Worm (Caenorhabditis elegans) whole organism, late embryonic: ENCODE results near the gene mrp-3.

Source experiments
- F13H6.1 ChIP-seq: sonication (generic microtip); optimal IDR thresholded peaks from 2 replicates; lab custom pipeline; 2016; ENCODE audit warnings: missing genetic modification characterization, missing compliant biosample characterization
- K09A11.1 ChIP-seq: sonication (generic microtip); optimal IDR thresholded peaks from 2 replicates; lab custom pipeline; 2017; ENCODE audit warnings: antibody characterized with exemption, mild to moderate bottlenecking, missing genetic modification characterization, missing compliant biosample characterization; ENCODE audit not compliant: insufficient read depth
- ama-1 ChIP-seq: fragments of 150-350 bp; optimal IDR thresholded peaks from 2 replicates; lab custom pipeline; 2014
- ceh-14 ChIP-seq: sonication (generic microtip); optimal IDR thresholded peaks from 2 replicates; lab custom pipeline; 2016; ENCODE audit warnings: missing genotype, missing genetic modification characterization, missing compliant biosample characterization
- dmd-4 ChIP-seq: sonication (generic microtip); optimal IDR thresholded peaks from 2 replicates; lab custom pipeline; 2016; ENCODE audit warnings: borderline replicate concordance, missing genetic modification characterization, missing compliant biosample characterization
- elt-2 ChIP-seq: sonication (generic microtip); optimal IDR thresholded peaks from 2 replicates; lab custom pipeline; 2016; ENCODE audit warnings: missing genetic modification reagents, missing genetic modification characterization, missing compliant biosample characterization
- fkh-10 ChIP-seq: fragments of 150-350 bp; optimal IDR thresholded peaks from 2 replicates; lab custom pipeline; 2014; ENCODE audit warnings: missing biosample characterization, missing genetic modification reagents, missing genetic modification characterization
- pha-2 ChIP-seq: sonication (generic microtip); optimal IDR thresholded peaks from 2 replicates; lab custom pipeline; 2017; ENCODE audit warnings: mild to moderate bottlenecking, missing genetic modification characterization, missing compliant biosample characterization
- pha-4 ChIP-seq: fragments of 150-350 bp; optimal IDR thresholded peaks from 2 replicates; lab custom pipeline; 2018; ENCODE audit warnings: missing biosample characterization, missing genetic modification reagents, missing genetic modification characterization
- pqm-1 ChIP-seq: sonication (generic microtip); optimal IDR thresholded peaks from 2 replicates; lab custom pipeline; 2016; ENCODE audit warnings: missing genetic modification characterization, missing compliant biosample characterization
- unc-3 ChIP-seq, 2 experiments: fragments of 200-800 bp in 1 of 2; sonication (Bioruptor generic) in 1 of 2; sonication (generic microtip) in 1 of 2; conservative IDR thresholded peaks in 1 of 2; optimal IDR thresholded peaks in 1 of 2; 2 replicates each; pipeline versions ENCODE4 v1.3.6 to Lab custom; 2016 to 2022; ENCODE audit warnings: missing compliant biosample characterization in 2 of 2, missing genetic modification characterization in 2 of 2, missing genetic modification reagents in 1 of 2
- unc-42 ChIP-seq: sonication (generic microtip); optimal IDR thresholded peaks from 2 replicates; lab custom pipeline; 2016; ENCODE audit warnings: missing genotype, missing genetic modification characterization, missing compliant biosample characterization

ce11 chrX:15932859-15933258 is 6.3 kb downstream of the mrp-3 start:
- TF ChIP-seq pqm-1 (tag; lab: Kevin White, UChicago) (no peak), fkh-10 (GFP tag; lab: Kevin White, UChicago) (no peak), ama-1 (lab: Kevin White, UChicago) (no peak), F13H6.1 (no peak), pha-4 (tag; lab: Kevin White, UChicago) (no peak), K09A11.1 (tag; lab: Kevin White, UChicago) (no peak), unc-42 (tag; lab: Kevin White, UChicago) (no peak), unc-3 (GFP tag; conservative IDR thresholded peaks at IDR 0.05; lab: Robert Waterston, UW) (no peak), unc-3 (tag; optimal IDR thresholded peaks at IDR 0.05; lab: Kevin White, UChicago) (no peak), ceh-14 (no peak), pha-2 (tag; lab: Kevin White, UChicago) (no peak), elt-2 (tag; lab: Kevin White, UChicago) (no peak), dmd-4 (tag; lab: Kevin White, UChicago) (no peak)
